Fruit fly (Drosophila melanogaster) whole organism, prepupa: ENCODE results near the gene CG43774.

Source experiments
- Blimp-1 ChIP-seq: fragments of 200-800 bp; sonication (Bioruptor generic); optimal IDR thresholded peaks from 3 replicates; lab custom pipeline; 2017; ENCODE audit warnings: missing biosample characterization, missing genetic modification characterization, mild to moderate bottlenecking, moderate library complexity, missing genetic modification reagents
- CG10631 ChIP-seq: fragments of 200-800 bp; sonication (Bioruptor generic); optimal IDR thresholded peaks from 2 replicates; lab custom pipeline; 2016; ENCODE audit warnings: missing biosample characterization, missing genetic modification characterization
- CG11294 ChIP-seq: fragments of 200-800 bp; sonication (Bioruptor generic); IDR thresholded peaks from 2 replicates; pipeline ENCODE4 v1.3.6; 2022; ENCODE audit warnings: missing biosample characterization, missing genetic modification characterization
- CG11762 ChIP-seq: fragments of 200-800 bp; sonication (Bioruptor generic); optimal IDR thresholded peaks from 3 replicates; lab custom pipeline; 2016; ENCODE audit warnings: missing biosample characterization, missing genetic modification characterization; ENCODE audit not compliant: insufficient read depth
- CG11902 ChIP-seq: fragments of 200-800 bp; sonication (Bioruptor generic); optimal IDR thresholded peaks from 3 replicates; lab custom pipeline; 2016; ENCODE audit warnings: missing biosample characterization, missing genetic modification characterization
- CG1621 ChIP-seq: fragments of 200-800 bp; sonication (Bioruptor generic); optimal IDR thresholded peaks from 3 replicates; lab custom pipeline; 2018; ENCODE audit warnings: missing biosample characterization, mild to moderate bottlenecking, missing genetic modification characterization
- CG3032 ChIP-seq: fragments of 200-800 bp; optimal IDR thresholded peaks from 2 replicates; lab custom pipeline; 2019; ENCODE audit warnings: missing biosample characterization, mild to moderate bottlenecking, missing genetic modification characterization, moderate library complexity
- CG31627 ChIP-seq: fragments of 200-800 bp; sonication (Bioruptor generic); optimal IDR thresholded peaks from 3 replicates; lab custom pipeline; 2016; ENCODE audit warnings: missing biosample characterization, missing genetic modification characterization
- CG32006 ChIP-seq: fragments of 200-800 bp; sonication (Bioruptor generic); optimal IDR thresholded peaks from 3 replicates; lab custom pipeline; 2017; ENCODE audit warnings: missing biosample characterization, mild to moderate bottlenecking, missing genetic modification characterization
- CG34406 ChIP-seq: fragments of 200-800 bp; sonication (Bioruptor generic); optimal IDR thresholded peaks from 3 replicates; lab custom pipeline; 2016; ENCODE audit warnings: missing biosample characterization, missing genetic modification characterization
- CG4318 ChIP-seq: fragments of 200-800 bp; sonication (Bioruptor generic); optimal IDR thresholded peaks from 3 replicates; lab custom pipeline; 2017; ENCODE audit warnings: missing biosample characterization, mild to moderate bottlenecking, missing genetic modification characterization
- CG6163 ChIP-seq: fragments of 200-800 bp; sonication (Bioruptor generic); IDR thresholded peaks from 3 replicates; pipeline ENCODE4 v1.3.6; 2022; ENCODE audit warnings: missing biosample characterization, missing genetic modification characterization
- CG6276 ChIP-seq: fragments of 200-800 bp; sonication (Bioruptor generic); optimal IDR thresholded peaks from 2 replicates; lab custom pipeline; 2017; ENCODE audit warnings: missing biosample characterization, mild to moderate bottlenecking, missing genetic modification characterization
- CG6792 ChIP-seq: fragments of 200-800 bp; sonication (Bioruptor generic); optimal IDR thresholded peaks from 3 replicates; lab custom pipeline; 2016; ENCODE audit warnings: missing biosample characterization, missing genetic modification characterization
- CG6854 ChIP-seq: fragments of 200-800 bp; sonication (Bioruptor generic); optimal IDR thresholded peaks from 2 replicates; lab custom pipeline; 2017; ENCODE audit warnings: missing biosample characterization, mild to moderate bottlenecking, missing genetic modification characterization
- CG7368 ChIP-seq: fragments of 200-800 bp; sonication (Bioruptor generic); optimal IDR thresholded peaks from 3 replicates; lab custom pipeline; 2016; ENCODE audit warnings: missing biosample characterization, missing genetic modification characterization
- CG8119 ChIP-seq: fragments of 200-800 bp; sonication (Bioruptor generic); IDR thresholded peaks from 3 replicates; pipeline ENCODE4 v1.3.6; 2022; ENCODE audit warnings: missing biosample characterization, missing genetic modification characterization
- Eip78C ChIP-seq: fragments of 200-800 bp; sonication (Bioruptor generic); peaks from one replicate; lab custom pipeline; 2016; ENCODE audit warnings: missing biosample characterization, missing genetic modification characterization
- Eip93F ChIP-seq: fragments of 200-800 bp; sonication (Bioruptor generic); optimal IDR thresholded peaks from 2 replicates; lab custom pipeline; 2016; ENCODE audit warnings: missing biosample characterization, mild to moderate bottlenecking, missing genetic modification characterization
- Ets21C ChIP-seq: fragments of 200-800 bp; sonication (Bioruptor generic); optimal IDR thresholded peaks from 3 replicates; lab custom pipeline; 2016; ENCODE audit warnings: missing biosample characterization, missing genetic modification characterization
- Gug ChIP-seq: fragments of 200-800 bp; sonication (Bioruptor generic); IDR thresholded peaks from 2 replicates; pipeline ENCODE4 v1.3.6; 2022; ENCODE audit warnings: missing biosample characterization, missing genetic modification characterization
- Hr4 ChIP-seq: fragments of 200-800 bp; sonication (Bioruptor generic); optimal IDR thresholded peaks from 3 replicates; lab custom pipeline; 2016; ENCODE audit warnings: missing biosample characterization, missing genetic modification characterization
- Lpt ChIP-seq: fragments of 200-800 bp; sonication (Bioruptor generic); optimal IDR thresholded peaks from 3 replicates; lab custom pipeline; 2016; ENCODE audit warnings: missing biosample characterization, missing genetic modification characterization
- Met ChIP-seq: fragments of 200-800 bp; sonication (Bioruptor generic); optimal IDR thresholded peaks from 3 replicates; lab custom pipeline; 2016; ENCODE audit warnings: missing biosample characterization, missing genetic modification characterization
- OdsH ChIP-seq: fragments of 200-800 bp; sonication (Bioruptor generic); optimal IDR thresholded peaks from 3 replicates; lab custom pipeline; 2016; ENCODE audit warnings: missing biosample characterization, missing genetic modification characterization
- Smox ChIP-seq: fragments of 200-800 bp; sonication (Bioruptor generic); optimal IDR thresholded peaks from 3 replicates; lab custom pipeline; 2016; ENCODE audit warnings: missing biosample characterization, missing genetic modification characterization
- Sox14 ChIP-seq: fragments of 200-800 bp; sonication (Bioruptor generic); optimal IDR thresholded peaks from 3 replicates; lab custom pipeline; 2016; ENCODE audit warnings: missing biosample characterization, missing genetic modification characterization
- achi ChIP-seq: fragments of 200-800 bp; sonication (Bioruptor generic); optimal IDR thresholded peaks from 3 replicates; lab custom pipeline; 2016; ENCODE audit warnings: missing biosample characterization, missing genetic modification characterization
- cyc ChIP-seq: fragments of 200-800 bp; sonication (Bioruptor generic); optimal IDR thresholded peaks from 3 replicates; lab custom pipeline; 2016; ENCODE audit warnings: missing biosample characterization, missing genetic modification characterization
- dac ChIP-seq: fragments of 200-800 bp; sonication (Bioruptor generic); optimal IDR thresholded peaks from 2 replicates; lab custom pipeline; 2017; ENCODE audit warnings: missing biosample characterization, mild to moderate bottlenecking, missing genetic modification characterization
- eg ChIP-seq: fragments of 200-800 bp; sonication (Bioruptor generic); IDR thresholded peaks from 3 replicates; pipeline ENCODE4 v1.3.6; 2022; ENCODE audit warnings: missing biosample characterization, missing genetic modification characterization
- esn ChIP-seq: fragments of 200-800 bp; sonication (Bioruptor generic); optimal IDR thresholded peaks from 2 replicates; lab custom pipeline; 2016; ENCODE audit warnings: missing biosample characterization, mild to moderate bottlenecking, missing genetic modification characterization, moderate library complexity
- fd59A ChIP-seq: fragments of 200-800 bp; sonication (Bioruptor generic); optimal IDR thresholded peaks from 2 replicates; lab custom pipeline; 2017; ENCODE audit warnings: missing biosample characterization, mild to moderate bottlenecking, missing genetic modification characterization, missing genetic modification reagents
- fd85E ChIP-seq: fragments of 200-800 bp; sonication (Bioruptor generic); optimal IDR thresholded peaks from 3 replicates; lab custom pipeline; 2016; ENCODE audit warnings: missing biosample characterization, missing genetic modification characterization
- net ChIP-seq: fragments of 200-800 bp; sonication (Bioruptor generic); optimal IDR thresholded peaks from 3 replicates; lab custom pipeline; 2016; ENCODE audit warnings: missing biosample characterization, missing genetic modification characterization
- pdm3 ChIP-seq: fragments of 200-800 bp; sonication (Bioruptor generic); optimal IDR thresholded peaks from 3 replicates; lab custom pipeline; 2016; ENCODE audit warnings: missing biosample characterization, missing genetic modification characterization
- salr ChIP-seq, 2 experiments: fragments of 200-800 bp; sonication (Bioruptor generic); optimal IDR thresholded peaks; 3 replicates each; lab custom pipeline; 2016 to 2018; ENCODE audit warnings: missing biosample characterization in 2 of 2, missing genetic modification characterization in 2 of 2, mild to moderate bottlenecking in 1 of 2
- ss ChIP-seq, 2 experiments: fragments of 200-800 bp; sonication (Bioruptor generic); optimal IDR thresholded peaks; 2 replicates in 1 of 2; 3 replicates in 1 of 2; lab custom pipeline; 2017 to 2018; ENCODE audit warnings: mild to moderate bottlenecking in 2 of 2, missing biosample characterization in 2 of 2, missing genetic modification characterization in 2 of 2, moderate library complexity in 1 of 2
- svp ChIP-seq: fragments of 200-800 bp; sonication (Bioruptor generic); peaks from one replicate; lab custom pipeline; 2016; ENCODE audit warnings: missing biosample characterization, missing genetic modification characterization
- topi ChIP-seq: fragments of 200-800 bp; sonication (Bioruptor generic); optimal IDR thresholded peaks from 3 replicates; lab custom pipeline; 2016; ENCODE audit warnings: missing biosample characterization, missing genetic modification characterization

CG43774 gene

dm6 chr2L:4045185-4045814 is 36.8 kb downstream of the CG43774 start (continued):
- peak; percentile 42 for TF ChIP-seq fd59A (GFP tag; lab: Kevin White, UChicago)
- no peak for TF ChIP-seq fd85E (GFP tag; lab: Kevin White, UChicago)
- TF ChIP-seq CG4318 (GFP tag; lab: Kevin White, UChicago), result peak; percentile 22
- peak; percentile 36 for TF ChIP-seq cyc (GFP tag; lab: Kevin White, UChicago)
- TF ChIP-seq CG7368, result peak; percentile 28
- TF ChIP-seq topi (GFP tag; lab: Kevin White, UChicago), result peak; percentile 36
- TF ChIP-seq pdm3 (GFP tag; lab: Kevin White, UChicago), result peak; percentile 78
- TF ChIP-seq Ets21C (GFP tag; lab: Kevin White, UChicago), result peak; percentile 17
- peak; percentile 49 for TF ChIP-seq Smox
- TF ChIP-seq CG6163 (GFP tag; lab: Robert Waterston, UW), result peak; percentile 84
- TF ChIP-seq ss (GFP tag; optimal IDR thresholded peaks at IDR 0.05; lab: Kevin White, UChicago), result peak; percentile 6 to 63
- no peak for TF ChIP-seq Eip93F (GFP tag; lab: Kevin White, UChicago)
- peak; percentile 42 for TF ChIP-seq CG34406 (GFP tag; lab: Kevin White, UChicago)
- TF ChIP-seq CG6854 (GFP tag; lab: Kevin White, UChicago), result no peak
- TF ChIP-seq dac (GFP tag; lab: Kevin White, UChicago), result peak; percentile 9
- peak; percentile 73 for TF ChIP-seq Sox14
- TF ChIP-seq CG8119 (GFP tag; lab: Robert Waterston, UW), result peak; percentile 80
- peak; percentile 67 for TF ChIP-seq net
- peak; percentile 27 for TF ChIP-seq CG11762 (GFP tag; lab: Kevin White, UChicago)
- peak; percentile 69 for TF ChIP-seq CG32006
- peak; percentile 74 for TF ChIP-seq svp (GFP tag; lab: Kevin White, UChicago)
- TF ChIP-seq eg (GFP tag; lab: Robert Waterston, UW), result peak; percentile 66
- no peak for TF ChIP-seq Blimp-1 (GFP tag; lab: Kevin White, UChicago)
- peak; percentile 59 for TF ChIP-seq Hr4 (GFP tag; lab: Kevin White, UChicago)
- TF ChIP-seq Lpt (GFP tag; lab: Kevin White, UChicago), result peak; percentile 26
- TF ChIP-seq CG1621 (tag; lab: Kevin White, UChicago), result peak; percentile 26
- peak; percentile 32 for TF ChIP-seq Met (GFP tag; lab: Kevin White, UChicago)
- peak; percentile 60 for TF ChIP-seq Gug (GFP tag; lab: Robert Waterston, UW)
- TF ChIP-seq CG3032 (tag; lab: Kevin White, UChicago), result peak; percentile 63
- TF ChIP-seq achi (GFP tag; lab: Kevin White, UChicago), result peak; percentile 71
- TF ChIP-seq, all 60 proteins: peak for 51

- TF ChIP-seq CG6276, result no peak
- TF ChIP-seq CG6792, result no peak
- TF ChIP-seq CG31627, result no peak
- no peak for TF ChIP-seq Hr4 (GFP tag; lab: Kevin White, UChicago)
- TF ChIP-seq CG10631 (GFP tag; lab: Kevin White, UChicago), result no peak
- TF ChIP-seq fd85E (GFP tag; lab: Kevin White, UChicago), result no peak
- no peak for TF ChIP-seq svp (GFP tag; lab: Kevin White, UChicago)
- TF ChIP-seq esn (GFP tag; lab: Kevin White, UChicago), result no peak
- TF ChIP-seq CG32006, result no peak
- TF ChIP-seq CG11294 (GFP tag; lab: Robert Waterston, UW), result no peak
These were observed 43.3 kb downstream of the CG43774 start for dm6 chr2L:4051770-4052169.

- no peak for TF ChIP-seq OdsH (GFP tag; lab: Kevin White, UChicago)
- no peak for TF ChIP-seq CG11902 (GFP tag; lab: Kevin White, UChicago)
- TF ChIP-seq topi (GFP tag; lab: Kevin White, UChicago), result no peak
- TF ChIP-seq svp (GFP tag; lab: Kevin White, UChicago), result peak; percentile 39
- no peak for TF ChIP-seq Lpt (GFP tag; lab: Kevin White, UChicago)
- TF ChIP-seq Eip78C (GFP tag; lab: Kevin White, UChicago), result peak; percentile 59
- TF ChIP-seq pdm3 (GFP tag; lab: Kevin White, UChicago), result no peak
- TF ChIP-seq eg (GFP tag; lab: Robert Waterston, UW), result no peak
- no peak for TF ChIP-seq salr (GFP tag; optimal IDR thresholded peaks at IDR 0.05; lab: Kevin White, UChicago)
- no peak for TF ChIP-seq CG31627
- TF ChIP-seq CG8119 (GFP tag; lab: Robert Waterston, UW), result no peak
- no peak for TF ChIP-seq CG7368
These were observed 43.9 kb downstream of the CG43774 start for dm6 chr2L:4052346-4052745.
